Worm (Caenorhabditis elegans): ENCODE data around the gene C35D10.5.
A peak's percentile ranks its signal among the peaks of the same experiment; 100 is the strongest.

The C35D10.5 gene

ce11 chrIII:4874671-4875070, 12.5 kb downstream of the C35D10.5 start, which contains the start of gene C35D10.12:
C35D10.12 (minus strand) TSS chrIII:4874771.
- TF ChIP-seq egl-27 (tag; optimal IDR thresholded peaks at IDR 0.05) (no peak), efl-1 (optimal IDR thresholded peaks at IDR 0.05) (no peak), efl-1 (GFP tag; optimal IDR thresholded peaks at IDR 0.05 in 1 of 2) (peak in 1 of 2 experiments; percentile 31)

- TF ChIP-seq C16A3.4 (tag; optimal IDR thresholded peaks at IDR 0.05), result no peak
- TF ChIP-seq vab-15 (tag; optimal IDR thresholded peaks at IDR 0.05), result no peak
- no peak for TF ChIP-seq nhr-85 (tag)
- TF ChIP-seq ceh-8 (GFP tag; optimal IDR thresholded peaks at IDR 0.05), result no peak
- TF ChIP-seq snpc-4 (tag; optimal IDR thresholded peaks at IDR 0.05), result no peak
- TF ChIP-seq grh-1 (GFP tag; IDR thresholded peaks at IDR 0.05), result no peak
- peak; percentile 77 for TF ChIP-seq fkh-8 (tag; optimal IDR thresholded peaks at IDR 0.05)
- TF ChIP-seq nhr-12 (tag; optimal IDR thresholded peaks at IDR 0.05), result no peak
- no peak for TF ChIP-seq hlh-4 (tag; optimal IDR thresholded peaks at IDR 0.05)
- TF ChIP-seq ceh-63 (GFP tag; optimal IDR thresholded peaks at IDR 0.05), result no peak
- no peak for TF ChIP-seq nhr-76 (tag; optimal IDR thresholded peaks at IDR 0.05)
- no peak for TF ChIP-seq ztf-4 (tag; optimal IDR thresholded peaks at IDR 0.05)
- TF ChIP-seq mab-9 (GFP tag; IDR thresholded peaks at IDR 0.05), result no peak
- peak; percentile 42 for TF ChIP-seq fkh-10 (GFP tag; optimal IDR thresholded peaks at IDR 0.05)
- TF ChIP-seq ets-5 (GFP tag; IDR thresholded peaks at IDR 0.05), result no peak
- peak; percentile 2 to 34 for TF ChIP-seq efl-1 (optimal IDR thresholded peaks at IDR 0.05)
- TF ChIP-seq efl-1 (GFP tag; optimal IDR thresholded peaks at IDR 0.05 in 1 of 2), result peak in 1 of 2 experiments; percentile 62
- TF ChIP-seq fkh-4 (tag; optimal IDR thresholded peaks at IDR 0.05; ENCODE audit: borderline replicate concordance), result no peak
- TF ChIP-seq mep-1 (tag; optimal IDR thresholded peaks at IDR 0.05), result peak; percentile 38
- TF ChIP-seq tbx-2 (tag; optimal IDR thresholded peaks at IDR 0.05), result no peak
- no peak for TF ChIP-seq zip-4 (GFP tag; optimal IDR thresholded peaks at IDR 0.05)
- TF ChIP-seq blmp-1 (tag; optimal IDR thresholded peaks at IDR 0.05), result no peak
- TF ChIP-seq aly-2 (tag; optimal IDR thresholded peaks at IDR 0.05), result no peak
- peak; percentile 56 for TF ChIP-seq dsc-1 (tag; optimal IDR thresholded peaks at IDR 0.05)
- no peak for TF ChIP-seq aha-1 (tag; optimal IDR thresholded peaks at IDR 0.05)
- no peak for TF ChIP-seq C34B4.2 (tag; optimal IDR thresholded peaks at IDR 0.05)
- no peak for TF ChIP-seq sup-37 (GFP tag; optimal IDR thresholded peaks at IDR 0.05)
- TF ChIP-seq skn-1 (tag; optimal IDR thresholded peaks at IDR 0.05), result no peak
- TF ChIP-seq unc-30 (tag; optimal IDR thresholded peaks at IDR 0.05), result no peak
- TF ChIP-seq C04F5.9 (tag; optimal IDR thresholded peaks at IDR 0.05), result no peak
- TF ChIP-seq alr-1 (tag; optimal IDR thresholded peaks at IDR 0.05; ENCODE audit: borderline replicate concordance), result no peak
- no peak for TF ChIP-seq F16B12.6 (tag; optimal IDR thresholded peaks at IDR 0.05)
- TF ChIP-seq nhr-90 (tag; optimal IDR thresholded peaks at IDR 0.05; ENCODE audit: poor library complexity), result no peak
- TF ChIP-seq ama-1 (optimal IDR thresholded peaks at IDR 0.05), result no peak
- no peak for TF ChIP-seq irx-1 (tag; optimal IDR thresholded peaks at IDR 0.05)
- no peak for TF ChIP-seq hlh-17 (GFP tag; optimal IDR thresholded peaks at IDR 0.05; ENCODE audit: borderline replicate concordance)
- TF ChIP-seq sptf-1 (tag; optimal IDR thresholded peaks at IDR 0.05), result no peak
- TF ChIP-seq nhr-47 (tag; optimal IDR thresholded peaks at IDR 0.05), result peak; percentile 3
- TF ChIP-seq ceh-88 (GFP tag; IDR thresholded peaks at IDR 0.05), result no peak
- peak; percentile 61 for TF ChIP-seq lin-14 (GFP tag; optimal IDR thresholded peaks at IDR 0.05)
- no peak for TF ChIP-seq nhr-19 (GFP tag; conservative IDR thresholded peaks at IDR 0.05)
- no peak for TF ChIP-seq lin-13 (GFP tag; optimal IDR thresholded peaks at IDR 0.05)
- TF ChIP-seq mef-2 (tag; optimal IDR thresholded peaks at IDR 0.05), result no peak
- no peak for TF ChIP-seq isw-1 (GFP tag; IDR thresholded peaks at IDR 0.05)
- no peak for TF ChIP-seq nhr-28 (tag; optimal IDR thresholded peaks at IDR 0.05)
- no peak for TF ChIP-seq ceh-90 (tag; optimal IDR thresholded peaks at IDR 0.05)
- peak; percentile 50 for TF ChIP-seq unc-86 (tag; optimal IDR thresholded peaks at IDR 0.05)
- TF ChIP-seq Y116A8C.19 (tag; optimal IDR thresholded peaks at IDR 0.05; ENCODE audit: borderline replicate concordance), result no peak
- TF ChIP-seq ztf-11 (tag; optimal IDR thresholded peaks at IDR 0.05), result no peak
- no peak for TF ChIP-seq nhr-237 (tag; optimal IDR thresholded peaks at IDR 0.05)
- TF ChIP-seq lin-15B (tag; optimal IDR thresholded peaks at IDR 0.05), result no peak
- TF ChIP-seq pqm-1 (tag; optimal IDR thresholded peaks at IDR 0.05), result no peak
Measured at ce11 chrIII:4875663-4876062, 13.5 kb downstream of the C35D10.5 start.

All from whole organism, L1 larva.